Worm (Caenorhabditis elegans) whole organism, late embryonic: ENCODE measurements around the gene F13H8.5.

Experiments used
- F13H6.1 ChIP-seq: sonication (generic microtip); optimal IDR thresholded peaks from 2 replicates; lab custom pipeline; 2016; ENCODE audit warnings: missing genetic modification characterization, missing compliant biosample characterization
- K02D7.2 ChIP-seq: sonication (generic microtip); optimal IDR thresholded peaks from 2 replicates; lab custom pipeline; 2017; ENCODE audit warnings: mild to moderate bottlenecking, missing genetic modification characterization, missing compliant biosample characterization
- K09A11.1 ChIP-seq: sonication (generic microtip); optimal IDR thresholded peaks from 2 replicates; lab custom pipeline; 2017; ENCODE audit warnings: antibody characterized with exemption, mild to moderate bottlenecking, missing genetic modification characterization, missing compliant biosample characterization; ENCODE audit not compliant: insufficient read depth
- T23F11.4 ChIP-seq: fragments of 200-800 bp; sonication (Bioruptor generic); optimal IDR thresholded peaks from 2 replicates; lab custom pipeline; 2018; ENCODE audit warnings: mild to moderate bottlenecking, missing genetic modification characterization, missing compliant biosample characterization
- ahr-1 ChIP-seq: sonication (generic microtip); optimal IDR thresholded peaks from 2 replicates; lab custom pipeline; 2016; ENCODE audit warnings: missing genetic modification characterization, missing compliant biosample characterization
- ceh-18 ChIP-seq: sonication (generic microtip); optimal IDR thresholded peaks from 2 replicates; lab custom pipeline; 2016; ENCODE audit warnings: missing genetic modification characterization, missing compliant biosample characterization
- ceh-19 ChIP-seq: fragments of 200-800 bp; sonication (Bioruptor generic); optimal IDR thresholded peaks from 2 replicates; lab custom pipeline; 2018; ENCODE audit warnings: mild to moderate bottlenecking, missing genetic modification characterization, missing compliant biosample characterization
- ceh-2 ChIP-seq: sonication (generic microtip); optimal IDR thresholded peaks from 2 replicates; lab custom pipeline; 2016; ENCODE audit warnings: missing genotype, missing genetic modification characterization, missing compliant biosample characterization
- ceh-22 ChIP-seq: sonication (generic microtip); optimal IDR thresholded peaks from 2 replicates; lab custom pipeline; 2017; ENCODE audit warnings: missing biosample characterization, missing genetic modification characterization
- ceh-31 ChIP-seq: sonication (generic microtip); optimal IDR thresholded peaks from 2 replicates; lab custom pipeline; 2016; ENCODE audit warnings: missing genetic modification characterization, missing compliant biosample characterization
- ceh-34 ChIP-seq: sonication (generic microtip); optimal IDR thresholded peaks from 2 replicates; lab custom pipeline; 2016; ENCODE audit warnings: mild to moderate bottlenecking, missing genetic modification characterization, missing compliant biosample characterization
- ceh-48 ChIP-seq: sonication (generic microtip); optimal IDR thresholded peaks from 2 replicates; lab custom pipeline; 2016; ENCODE audit warnings: missing genetic modification characterization, inconsistent platforms, missing compliant biosample characterization
- ceh-6 ChIP-seq: fragments of 200-800 bp; sonication (Bioruptor generic); optimal IDR thresholded peaks from 2 replicates; lab custom pipeline; 2018; ENCODE audit warnings: mild to moderate bottlenecking, missing genetic modification characterization, missing compliant biosample characterization
- ceh-9 ChIP-seq: sonication (generic microtip); optimal IDR thresholded peaks from 2 replicates; lab custom pipeline; 2016; ENCODE audit warnings: mild to moderate bottlenecking, missing genetic modification characterization, inconsistent platforms, missing compliant biosample characterization
- dmd-4 ChIP-seq: sonication (generic microtip); optimal IDR thresholded peaks from 2 replicates; lab custom pipeline; 2016; ENCODE audit warnings: borderline replicate concordance, missing genetic modification characterization, missing compliant biosample characterization
- eyg-1 ChIP-seq: sonication (generic microtip); optimal IDR thresholded peaks from 2 replicates; lab custom pipeline; 2016; ENCODE audit warnings: missing genotype, missing genetic modification characterization, missing compliant biosample characterization
- fax-1 ChIP-seq: sonication (generic microtip); optimal IDR thresholded peaks from 2 replicates; lab custom pipeline; 2016; ENCODE audit warnings: missing genotype, missing genetic modification characterization, missing compliant biosample characterization
- fkh-10 ChIP-seq: fragments of 150-350 bp; optimal IDR thresholded peaks from 2 replicates; lab custom pipeline; 2014; ENCODE audit warnings: missing biosample characterization, missing genetic modification reagents, missing genetic modification characterization
- hlh-15 ChIP-seq: sonication (generic microtip); optimal IDR thresholded peaks from 2 replicates; lab custom pipeline; 2016; ENCODE audit warnings: missing genetic modification characterization, missing compliant biosample characterization
- hlh-30 ChIP-seq: sonication (generic microtip); optimal IDR thresholded peaks from 2 replicates; lab custom pipeline; 2017; ENCODE audit warnings: antibody characterized with exemption, missing genetic modification characterization, missing compliant biosample characterization; ENCODE audit not compliant: insufficient read depth
- hlh-6 ChIP-seq: sonication (generic microtip); optimal IDR thresholded peaks from 2 replicates; lab custom pipeline; 2016; ENCODE audit warnings: missing genotype, missing genetic modification characterization, missing compliant biosample characterization
- lim-6 ChIP-seq: sonication (generic microtip); optimal IDR thresholded peaks from 2 replicates; lab custom pipeline; 2016; ENCODE audit warnings: missing genetic modification characterization, missing compliant biosample characterization
- madf-2 ChIP-seq: sonication (generic microtip); optimal IDR thresholded peaks from 2 replicates; lab custom pipeline; 2017; ENCODE audit warnings: missing genetic modification characterization, missing compliant biosample characterization
- mec-3 ChIP-seq: sonication (generic microtip); optimal IDR thresholded peaks from 2 replicates; lab custom pipeline; 2016; ENCODE audit warnings: borderline replicate concordance, missing genetic modification characterization, missing compliant biosample characterization
- odd-2 ChIP-seq: sonication (generic microtip); optimal IDR thresholded peaks from 2 replicates; lab custom pipeline; 2017; ENCODE audit warnings: antibody characterized with exemption, mild to moderate bottlenecking, missing genetic modification characterization, missing compliant biosample characterization
- pag-3 ChIP-seq: sonication (generic microtip); optimal IDR thresholded peaks from 2 replicates; lab custom pipeline; 2016; ENCODE audit warnings: missing compliant biosample characterization, missing genetic modification characterization, borderline replicate concordance
- pat-9 ChIP-seq: fragments of 200-800 bp; sonication (Bioruptor generic); optimal IDR thresholded peaks from 2 replicates; lab custom pipeline; 2018; ENCODE audit warnings: mild to moderate bottlenecking, missing genetic modification characterization, moderate library complexity, missing compliant biosample characterization
- pha-2 ChIP-seq: sonication (generic microtip); optimal IDR thresholded peaks from 2 replicates; lab custom pipeline; 2017; ENCODE audit warnings: mild to moderate bottlenecking, missing genetic modification characterization, missing compliant biosample characterization
- pha-4 ChIP-seq: fragments of 150-350 bp; optimal IDR thresholded peaks from 2 replicates; lab custom pipeline; 2018; ENCODE audit warnings: missing biosample characterization, missing genetic modification reagents, missing genetic modification characterization
- pros-1 ChIP-seq: fragments of 150-350 bp; optimal IDR thresholded peaks from 2 replicates; lab custom pipeline; 2014; ENCODE audit warnings: missing biosample characterization, missing genetic modification reagents, missing genetic modification characterization
- ref-2 ChIP-seq: sonication (generic microtip); optimal IDR thresholded peaks from 2 replicates; lab custom pipeline; 2016; ENCODE audit warnings: missing genetic modification characterization, missing compliant biosample characterization
- sox-4 ChIP-seq: sonication (generic microtip); optimal IDR thresholded peaks from 2 replicates; lab custom pipeline; 2017; ENCODE audit warnings: mild to moderate bottlenecking, missing genetic modification characterization, inconsistent platforms, missing compliant biosample characterization
- syd-9 ChIP-seq: sonication (generic microtip); optimal IDR thresholded peaks from 2 replicates; lab custom pipeline; 2016; ENCODE audit warnings: mild to moderate bottlenecking, missing genetic modification characterization, moderate library complexity, missing compliant biosample characterization
- tbx-2 ChIP-seq: sonication (generic microtip); optimal IDR thresholded peaks from 2 replicates; lab custom pipeline; 2016; ENCODE audit warnings: missing genetic modification characterization, missing compliant biosample characterization
- ttx-3 ChIP-seq: sonication (generic microtip); optimal IDR thresholded peaks from 2 replicates; lab custom pipeline; 2016; ENCODE audit warnings: missing genetic modification reagents, missing genetic modification characterization, missing compliant biosample characterization
- unc-42 ChIP-seq: sonication (generic microtip); optimal IDR thresholded peaks from 2 replicates; lab custom pipeline; 2016; ENCODE audit warnings: missing genotype, missing genetic modification characterization, missing compliant biosample characterization
- unc-55 ChIP-seq: sonication (generic microtip); optimal IDR thresholded peaks from 2 replicates; lab custom pipeline; 2017; ENCODE audit warnings: missing biosample characterization, missing genetic modification reagents, missing genetic modification characterization

The F13H8.5 gene

ce11 chrII:6283074-6283473, 27.1 kb upstream of the F13H8.5 start, which contains the start of gene F13H8.1:
TSS of gene F13H8.1 (plus strand) at chrII:6283384.
- TF ChIP-seq odd-2 (tag; lab: Kevin White, UChicago) (no peak), eyg-1 (no peak), fax-1 (tag; lab: Kevin White, UChicago) (no peak), hlh-15 (no peak), ceh-2 (no peak), ceh-22 (tag; lab: Kevin White, UChicago) (no peak), syd-9 (tag; lab: Kevin White, UChicago) (no peak), T23F11.4 (GFP tag; lab: Kevin White, UChicago) (no peak), ceh-18 (no peak), ceh-31 (tag; lab: Kevin White, UChicago) (no peak), ceh-9 (tag; lab: Kevin White, UChicago) (no peak), K09A11.1 (tag; lab: Kevin White, UChicago) (no peak), lim-6 (tag; lab: Kevin White, UChicago) (no peak), pag-3 (tag; lab: Kevin White, UChicago) (no peak), pros-1 (tag; lab: Kevin White, UChicago) (no peak), ceh-34 (no peak), madf-2 (tag; lab: Kevin White, UChicago) (no peak), ceh-48 (tag; lab: Kevin White, UChicago) (no peak), ref-2 (tag; lab: Kevin White, UChicago) (no peak), sox-4 (tag; lab: Kevin White, UChicago) (no peak)

ce11 chrII:6281903-6282302, 26.0 kb upstream of the F13H8.5 start:
- TF ChIP-seq dmd-4 (no peak), mec-3 (tag; lab: Kevin White, UChicago) (no peak), F13H6.1 (no peak), pha-2 (tag; lab: Kevin White, UChicago) (no peak), ceh-19 (GFP tag; lab: Kevin White, UChicago) (no peak), ttx-3 (no peak), pha-4 (tag; lab: Kevin White, UChicago) (no peak), ceh-6 (no peak), ceh-31 (tag; lab: Kevin White, UChicago) (no peak)
- TF ChIP-seq, all 69 proteins: peak for 0

DNA sequence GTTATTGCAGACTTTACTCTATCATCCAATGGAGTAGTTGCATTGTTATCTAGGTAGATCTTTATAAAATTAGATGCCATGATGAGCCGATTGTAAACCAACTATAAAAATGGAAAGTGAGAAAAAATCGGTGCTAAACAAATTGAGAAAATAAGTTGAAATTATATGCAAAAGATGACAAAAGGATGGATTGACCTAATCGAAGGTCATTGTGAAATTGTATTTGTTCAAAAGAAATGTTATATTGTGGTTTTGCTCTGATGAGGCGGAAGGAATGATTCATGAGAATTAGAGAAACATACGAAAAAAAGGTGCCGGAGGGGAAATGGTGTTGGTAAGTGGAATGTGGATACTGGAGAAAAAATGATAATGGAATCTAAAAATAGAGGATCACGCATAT, 25.1 kb upstream of the F13H8.5 start, which contains the start of gene scly-1:
TSS of gene scly-1 (minus strand) at position 101 of the 400 bp plus-strand sequence.
- TF ChIP-seq fkh-10 (GFP tag; lab: Kevin White, UChicago) (no peak), fax-1 (tag; lab: Kevin White, UChicago) (no peak), pat-9 (tag; lab: Kevin White, UChicago) (no peak), pros-1 (tag; lab: Kevin White, UChicago) (no peak), ahr-1 (tag; lab: Kevin White, UChicago) (no peak), unc-55 (GFP tag; lab: Kevin White, UChicago) (no peak), ceh-34 (no peak), K02D7.2 (tag; lab: Kevin White, UChicago) (no peak), pag-3 (tag; lab: Kevin White, UChicago) (no peak), syd-9 (tag; lab: Kevin White, UChicago) (no peak), hlh-6 (tag; lab: Kevin White, UChicago) (no peak), F13H6.1 (no peak), tbx-2 (tag; lab: Kevin White, UChicago) (no peak), hlh-30 (no peak)
- TF ChIP-seq, all 69 proteins: peak for 0

DNA sequence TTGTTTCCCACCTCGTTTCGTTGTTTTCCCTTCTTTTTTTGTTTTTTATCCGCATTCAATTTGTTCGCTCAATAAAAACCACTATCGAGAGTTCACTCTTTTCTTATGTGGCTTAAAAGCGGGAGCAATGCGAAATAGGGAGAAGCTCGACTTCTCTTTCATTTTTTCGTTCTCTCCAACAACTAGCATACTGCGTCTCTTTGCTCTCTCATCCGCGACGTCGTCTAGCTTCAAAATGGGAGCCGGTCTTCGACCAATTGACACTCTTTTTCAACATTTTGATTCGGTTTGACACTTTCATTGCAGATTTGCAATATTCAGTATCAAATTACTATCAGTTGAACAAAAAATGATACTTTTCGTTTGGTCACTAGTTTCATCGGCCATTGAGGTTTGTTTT, 18.0 kb upstream of the F13H8.5 start, which contains the start of gene bpl-1:
TSS of gene bpl-1 (plus strand) at position 301 of the 400 bp plus-strand sequence.
- TF ChIP-seq ceh-2 (no peak), unc-42 (tag; lab: Kevin White, UChicago) (peak; percentile 25)
- TF ChIP-seq, all 69 proteins: peak for 1
